Worm (Caenorhabditis elegans): ENCODE results near the gene W06F12.2.

The W06F12.2 gene

ce11 chrIII:13712854-13713293 is 18.6 kb downstream of the W06F12.2 start:
- TF ChIP-seq nhr-90 (tag; optimal IDR thresholded peaks at IDR 0.05): no peak
- no peak for TF ChIP-seq C17E4.6 (GFP tag; IDR thresholded peaks at IDR 0.05)
- TF ChIP-seq egl-18 (GFP tag; IDR thresholded peaks at IDR 0.05): no peak
- TF ChIP-seq zfh-2 (GFP tag; conservative IDR thresholded peaks at IDR 0.05): peak; percentile 91
- TF ChIP-seq C06A6.2 (GFP tag; conservative IDR thresholded peaks at IDR 0.05): no peak
- no peak for TF ChIP-seq F23B12.7 (tag; optimal IDR thresholded peaks at IDR 0.05; ENCODE audit: insufficient read depth)
- TF ChIP-seq sdz-38 (tag; optimal IDR thresholded peaks at IDR 0.05): no peak
- TF ChIP-seq chd-7 (tag; optimal IDR thresholded peaks at IDR 0.05): no peak
- TF ChIP-seq ama-1 (optimal IDR thresholded peaks at IDR 0.05): no peak
- TF ChIP-seq ama-1 (GFP tag; optimal IDR thresholded peaks at IDR 0.05): no peak
- no peak for TF ChIP-seq ztf-3 (GFP tag; optimal IDR thresholded peaks at IDR 0.05)
- no peak for TF ChIP-seq dpl-1 (GFP tag; optimal IDR thresholded peaks at IDR 0.05)
- TF ChIP-seq athp-1 (tag; optimal IDR thresholded peaks at IDR 0.05): no peak
- TF ChIP-seq snpc-1.1 (tag; optimal IDR thresholded peaks at IDR 0.05; ENCODE audit: insufficient read depth): no peak
- TF ChIP-seq hmg-1.2 (GFP tag; IDR thresholded peaks at IDR 0.05): peak; percentile 84
- TF ChIP-seq ZK185.1 (tag; optimal IDR thresholded peaks at IDR 0.05; ENCODE audit: poor library complexity, severe bottlenecking): no peak
- TF ChIP-seq pbrm-1 (GFP tag; IDR thresholded peaks at IDR 0.05): 0 out of 2 replicates have a peak, but pooled peaks have one; percentile 28
- no peak for TF ChIP-seq B0035.1 (tag; optimal IDR thresholded peaks at IDR 0.05)
- no peak for TF ChIP-seq let-607 (tag; optimal IDR thresholded peaks at IDR 0.05)
- no peak for TF ChIP-seq unc-130 (GFP tag; optimal IDR thresholded peaks at IDR 0.05)
- TF ChIP-seq B0019.2 (GFP tag; conservative IDR thresholded peaks at IDR 0.05): no peak
- TF ChIP-seq lag-1 (GFP tag; IDR thresholded peaks at IDR 0.05): no peak
- TF ChIP-seq attf-5 (GFP tag; optimal IDR thresholded peaks at IDR 0.05): no peak
- TF ChIP-seq dox-1 (GFP tag; IDR thresholded peaks at IDR 0.05): 0 out of 2 replicates have a peak, but pooled peaks have one; percentile 39
- no peak for TF ChIP-seq hrde-1 (tag; optimal IDR thresholded peaks at IDR 0.05; ENCODE audit: borderline replicate concordance)
- TF ChIP-seq ceh-91 (GFP tag; IDR thresholded peaks at IDR 0.05): no peak
- no peak for TF ChIP-seq him-1 (tag; optimal IDR thresholded peaks at IDR 0.05)
- TF ChIP-seq mcd-1 (GFP tag; IDR thresholded peaks at IDR 0.05): no peak
- no peak for TF ChIP-seq ztf-25 (GFP tag; IDR thresholded peaks at IDR 0.05)
- no peak for TF ChIP-seq Y53G8AR.9 (GFP tag; conservative IDR thresholded peaks at IDR 0.05)
- no peak for TF ChIP-seq T07F8.4 (tag; optimal IDR thresholded peaks at IDR 0.05)
- no peak for TF ChIP-seq F49E8.2 (tag; optimal IDR thresholded peaks at IDR 0.05; ENCODE audit: insufficient read depth)
- TF ChIP-seq nhr-80 (tag; optimal IDR thresholded peaks at IDR 0.05): peak; percentile 20
- no peak for TF ChIP-seq lin-26 (GFP tag; IDR thresholded peaks at IDR 0.05)
- TF ChIP-seq egrh-3 (GFP tag; IDR thresholded peaks at IDR 0.05): 0 out of 2 replicates have a peak, but pooled peaks have one; percentile 19
- no peak for TF ChIP-seq nfyb-1 (GFP tag; IDR thresholded peaks at IDR 0.05)
- TF ChIP-seq snpc-3.4 (tag; optimal IDR thresholded peaks at IDR 0.05): no peak
- TF ChIP-seq lin-35 (GFP tag; optimal IDR thresholded peaks at IDR 0.05): no peak
- TF ChIP-seq F39B2.1 (GFP tag; IDR thresholded peaks at IDR 0.05): no peak
- TF ChIP-seq bed-1 (GFP tag; IDR thresholded peaks at IDR 0.05): no peak
- no peak for TF ChIP-seq Y53F4B.3 (GFP tag; IDR thresholded peaks at IDR 0.05)
- no peak for TF ChIP-seq lin-40 (tag; optimal IDR thresholded peaks at IDR 0.05)
